Worm (Caenorhabditis elegans): ENCODE results near the gene F36H9.10.

F36H9.10 gene

ce11 chrV:1756099-1756498, 41.9 kb upstream of the F36H9.10 start:
- TF ChIP-seq snpc-4 (tag; optimal IDR thresholded peaks at IDR 0.05): no peak

ce11 chrV:1756856-1757255, 41.1 kb upstream of the F36H9.10 start, which contains the start of gene clec-204:
TSS of gene clec-204 (plus strand) at chrV:1757156.
- peak; percentile 28 for TF ChIP-seq fos-1 (tag; optimal IDR thresholded peaks at IDR 0.05)
- TF ChIP-seq dmd-4 (tag; optimal IDR thresholded peaks at IDR 0.05): no peak

DNA sequence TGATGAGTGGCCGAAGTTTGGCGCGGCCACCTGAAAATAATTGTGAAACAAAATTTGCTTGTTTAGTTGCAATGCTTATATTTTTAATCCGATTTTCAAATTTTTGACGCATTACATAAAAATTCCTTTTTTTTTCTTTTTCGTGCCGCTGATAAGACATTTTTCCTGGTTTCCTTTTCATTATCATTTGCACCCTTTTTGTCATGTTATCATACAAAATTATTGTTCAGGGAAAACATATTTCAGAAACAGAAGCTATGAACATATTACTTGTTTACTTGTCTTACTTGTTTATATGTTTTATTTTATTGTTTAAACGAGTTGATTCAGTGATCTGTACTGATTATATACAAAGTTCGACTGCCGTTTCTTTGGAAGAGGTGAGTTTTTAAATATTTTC, 37.3 kb upstream of the F36H9.10 start, which contains the start of gene clec-205:
clec-205 (plus strand) TSS at position 212 of the 400 bp plus-strand sequence.
- TF ChIP-seq R02D3.7 (tag; optimal IDR thresholded peaks at IDR 0.05) (no peak), fos-1 (tag; optimal IDR thresholded peaks at IDR 0.05) (peak; percentile 63)

DNA sequence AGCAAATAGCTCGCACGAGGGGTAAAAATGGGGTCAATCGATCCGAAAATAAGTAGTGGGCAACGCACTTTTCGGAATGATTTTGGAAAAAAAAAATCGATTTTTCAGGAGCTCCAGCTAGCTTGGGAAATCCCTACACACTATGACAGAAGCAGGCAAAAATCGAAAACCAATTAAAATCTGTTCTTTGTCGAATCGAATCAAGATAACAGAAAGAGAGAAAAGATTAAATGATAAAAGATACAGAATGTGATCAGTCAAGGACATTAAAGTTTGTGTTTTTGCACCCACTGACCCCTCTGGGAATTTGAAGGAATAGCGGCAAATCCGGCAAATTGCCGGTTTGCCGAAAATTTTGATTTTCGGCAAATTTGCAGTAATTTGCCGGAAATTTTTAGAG, 30.6 kb upstream of the F36H9.10 start:
- no peak for TF ChIP-seq ceh-82 (tag; optimal IDR thresholded peaks at IDR 0.05)
- no peak for TF ChIP-seq fos-1 (tag; optimal IDR thresholded peaks at IDR 0.05)
- TF ChIP-seq ZK546.5 (tag; optimal IDR thresholded peaks at IDR 0.05): no peak

ce11 chrV:1771727-1772126, 26.3 kb upstream of the F36H9.10 start, which contains the start of gene dhs-13:
TSS of gene dhs-13 (minus strand) at chrV:1771734.
- peak; percentile 49 for TF ChIP-seq fos-1 (tag; optimal IDR thresholded peaks at IDR 0.05)
- TF ChIP-seq nhr-21 (tag; optimal IDR thresholded peaks at IDR 0.05): peak; percentile 14
- TF ChIP-seq unc-55 (GFP tag; optimal IDR thresholded peaks at IDR 0.05): no peak
- peak; percentile 1 for TF ChIP-seq sma-3 (GFP tag; optimal IDR thresholded peaks at IDR 0.05)
- TF ChIP-seq lsy-2 (tag; optimal IDR thresholded peaks at IDR 0.05): peak in 1 of 2 experiments; percentile 5
- no peak for TF ChIP-seq ZK546.5 (tag; optimal IDR thresholded peaks at IDR 0.05)
- TF ChIP-seq gmeb-1 (tag; optimal IDR thresholded peaks at IDR 0.05): peak; percentile 25
- TF ChIP-seq F13H6.1 (tag; optimal IDR thresholded peaks at IDR 0.05): peak; percentile 21
- TF ChIP-seq aly-2 (tag; optimal IDR thresholded peaks at IDR 0.05): no peak
- TF ChIP-seq sma-9 (GFP tag; optimal IDR thresholded peaks at IDR 0.05): peak; percentile 58
- no peak for TF ChIP-seq sma-9 (tag; optimal IDR thresholded peaks at IDR 0.05)
- no peak for TF ChIP-seq nhr-10 (tag; optimal IDR thresholded peaks at IDR 0.05)
- peak; percentile 62 for TF ChIP-seq nhr-129 (tag; optimal IDR thresholded peaks at IDR 0.05)

DNA sequence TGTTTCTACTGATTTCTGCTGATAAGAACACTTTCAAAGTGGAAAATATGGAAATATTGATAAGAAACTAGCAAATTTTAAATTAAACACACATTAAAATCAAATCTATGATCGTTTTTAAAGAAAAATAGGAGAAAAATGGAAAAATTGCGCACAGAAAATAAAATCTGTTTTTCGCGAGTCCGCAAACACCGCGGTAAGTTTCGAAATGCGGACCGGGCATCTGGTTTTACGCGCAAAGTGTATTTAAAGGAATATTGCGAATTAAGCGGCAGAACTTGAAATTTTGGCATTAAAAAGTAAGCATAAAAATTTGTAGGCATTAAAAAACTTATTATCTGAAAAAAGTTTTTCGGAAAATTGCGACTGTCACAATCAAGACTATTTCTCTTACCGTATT, 24.9 kb upstream of the F36H9.10 start:
- TF ChIP-seq C34F6.9 (tag; optimal IDR thresholded peaks at IDR 0.05): peak; percentile 10
- no peak for TF ChIP-seq Y55F3AM.14 (GFP tag; optimal IDR thresholded peaks at IDR 0.05)
- TF ChIP-seq unc-55 (GFP tag; optimal IDR thresholded peaks at IDR 0.05): peak; percentile 23
- no peak for TF ChIP-seq sma-9 (GFP tag; optimal IDR thresholded peaks at IDR 0.05)
- no peak for TF ChIP-seq sma-9 (tag; optimal IDR thresholded peaks at IDR 0.05)
- peak in 1 of 2 experiments; percentile 45 for TF ChIP-seq lsy-2 (tag; optimal IDR thresholded peaks at IDR 0.05)
- TF ChIP-seq mab-5 (tag; optimal IDR thresholded peaks at IDR 0.05): no peak

DNA sequence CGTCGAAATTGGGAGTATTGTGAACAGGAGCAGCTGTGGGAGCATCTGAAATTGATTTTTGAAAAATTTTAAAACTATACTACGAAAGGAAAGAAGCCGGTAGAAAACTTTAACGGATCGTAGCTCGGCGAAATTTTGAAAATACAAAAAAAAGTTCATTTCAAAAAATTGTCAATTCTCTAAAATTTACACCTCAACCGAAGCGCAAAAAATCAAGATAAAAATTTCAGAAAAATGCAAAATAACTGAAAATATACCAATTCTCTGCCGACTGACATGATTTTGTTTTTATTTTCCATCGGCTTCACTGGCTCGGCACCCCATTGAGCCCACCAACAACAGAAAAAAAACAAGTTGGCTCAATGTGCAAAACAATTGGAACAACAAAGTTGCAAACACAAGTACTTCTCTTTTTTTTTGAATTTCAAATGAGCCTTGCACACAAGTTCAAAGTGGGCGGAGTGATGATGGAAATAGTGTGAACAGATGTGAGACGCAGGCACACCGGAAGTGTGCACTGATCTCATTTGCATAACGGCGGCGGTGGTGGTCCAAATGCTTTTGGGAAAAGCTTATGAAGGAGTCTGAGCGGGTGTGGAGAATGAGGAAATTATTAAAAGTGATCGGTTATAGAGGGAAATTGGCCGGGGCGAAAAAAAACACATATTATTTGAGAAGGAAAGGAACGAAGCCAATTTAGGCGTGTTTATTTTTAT, 23.0 kb upstream of the F36H9.10 start, which contains the start of gene F36H9.7:
F36H9.7 (minus strand) TSS at position 51 of the 716 bp plus-strand sequence.
- TF ChIP-seq peb-1 (tag; optimal IDR thresholded peaks at IDR 0.05) (no peak), lin-11 (tag; optimal IDR thresholded peaks at IDR 0.05) (no peak), nhr-21 (tag; optimal IDR thresholded peaks at IDR 0.05) (no peak), ama-1 (optimal IDR thresholded peaks at IDR 0.05) (no peak), Y55F3AM.14 (GFP tag; optimal IDR thresholded peaks at IDR 0.05) (no peak)

ce11 chrV:1779136-1779535, 18.9 kb upstream of the F36H9.10 start, which contains the start of gene F36H9.4:
TSS of gene F36H9.4 (minus strand) at chrV:1779236.
- no peak for TF ChIP-seq ztf-4 (tag; optimal IDR thresholded peaks at IDR 0.05)
- TF ChIP-seq dmd-4 (tag; optimal IDR thresholded peaks at IDR 0.05): no peak
- TF ChIP-seq F13H6.1 (tag; optimal IDR thresholded peaks at IDR 0.05): no peak
- no peak for TF ChIP-seq aly-2 (tag; optimal IDR thresholded peaks at IDR 0.05)
- TF ChIP-seq mab-5 (tag; optimal IDR thresholded peaks at IDR 0.05): no peak
- no peak for TF ChIP-seq ceh-16 (tag; optimal IDR thresholded peaks at IDR 0.05)
- TF ChIP-seq nhr-23 (tag; optimal IDR thresholded peaks at IDR 0.05): no peak
- no peak for TF ChIP-seq nhr-21 (tag; optimal IDR thresholded peaks at IDR 0.05)
- TF ChIP-seq ama-1 (optimal IDR thresholded peaks at IDR 0.05): no peak
- TF ChIP-seq egl-27 (tag; optimal IDR thresholded peaks at IDR 0.05): no peak
- TF ChIP-seq elt-3 (tag; optimal IDR thresholded peaks at IDR 0.05): no peak
- TF ChIP-seq lin-39 (tag; optimal IDR thresholded peaks at IDR 0.05): no peak
- TF ChIP-seq ztf-1 (GFP tag; conservative IDR thresholded peaks at IDR 0.05): no peak
- TF ChIP-seq nhr-25 (tag; optimal IDR thresholded peaks at IDR 0.05): no peak
